Worm (Caenorhabditis elegans) whole organism, late embryonic: ENCODE data around the gene dyla-1.
A peak's percentile ranks its signal among the peaks of the same experiment; 100 is the strongest.
"Not testable (repeated sequence)": the region's sequence is repeated elsewhere in the genome, so short reads cannot be mapped to it uniquely, and the experiment has no call there.

ENCODE experiments used
- K09A11.1 ChIP-seq: sonication (generic microtip); optimal IDR thresholded peaks from 2 replicates; lab custom pipeline; 2017; ENCODE audit warnings: antibody characterized with exemption, mild to moderate bottlenecking, missing genetic modification characterization, missing compliant biosample characterization; ENCODE audit not compliant: insufficient read depth
- T23F11.4 ChIP-seq: fragments of 200-800 bp; sonication (Bioruptor generic); optimal IDR thresholded peaks from 2 replicates; lab custom pipeline; 2018; ENCODE audit warnings: mild to moderate bottlenecking, missing genetic modification characterization, missing compliant biosample characterization
- ahr-1 ChIP-seq: sonication (generic microtip); optimal IDR thresholded peaks from 2 replicates; lab custom pipeline; 2016; ENCODE audit warnings: missing genetic modification characterization, missing compliant biosample characterization
- ama-1 ChIP-seq: fragments of 150-350 bp; optimal IDR thresholded peaks from 2 replicates; lab custom pipeline; 2014
- ceh-22 ChIP-seq: sonication (generic microtip); optimal IDR thresholded peaks from 2 replicates; lab custom pipeline; 2017; ENCODE audit warnings: missing biosample characterization, missing genetic modification characterization
- ceh-31 ChIP-seq: sonication (generic microtip); optimal IDR thresholded peaks from 2 replicates; lab custom pipeline; 2016; ENCODE audit warnings: missing genetic modification characterization, missing compliant biosample characterization
- eyg-1 ChIP-seq: sonication (generic microtip); optimal IDR thresholded peaks from 2 replicates; lab custom pipeline; 2016; ENCODE audit warnings: missing genotype, missing genetic modification characterization, missing compliant biosample characterization
- fax-1 ChIP-seq: sonication (generic microtip); optimal IDR thresholded peaks from 2 replicates; lab custom pipeline; 2016; ENCODE audit warnings: missing genotype, missing genetic modification characterization, missing compliant biosample characterization
- fkh-10 ChIP-seq: fragments of 150-350 bp; optimal IDR thresholded peaks from 2 replicates; lab custom pipeline; 2014; ENCODE audit warnings: missing biosample characterization, missing genetic modification reagents, missing genetic modification characterization
- fkh-6 ChIP-seq: sonication (generic microtip); optimal IDR thresholded peaks from 2 replicates; lab custom pipeline; 2016; ENCODE audit warnings: missing genetic modification characterization, missing compliant biosample characterization
- lim-6 ChIP-seq: sonication (generic microtip); optimal IDR thresholded peaks from 2 replicates; lab custom pipeline; 2016; ENCODE audit warnings: missing genetic modification characterization, missing compliant biosample characterization
- mec-3 ChIP-seq: sonication (generic microtip); optimal IDR thresholded peaks from 2 replicates; lab custom pipeline; 2016; ENCODE audit warnings: borderline replicate concordance, missing genetic modification characterization, missing compliant biosample characterization
- nfya-1 ChIP-seq: sonication (generic microtip); optimal IDR thresholded peaks from 2 replicates; lab custom pipeline; 2017; ENCODE audit warnings: missing genetic modification characterization, mild to moderate bottlenecking, missing compliant biosample characterization, antibody characterized with exemption, moderate library complexity
- nhr-232 ChIP-seq: sonication (generic microtip); optimal IDR thresholded peaks from 2 replicates; lab custom pipeline; 2016; ENCODE audit warnings: missing genetic modification characterization, missing compliant biosample characterization
- rnt-1 ChIP-seq: sonication (generic microtip); optimal IDR thresholded peaks from 2 replicates; lab custom pipeline; 2016; ENCODE audit warnings: missing genetic modification characterization, missing compliant biosample characterization
- sdc-2 ChIP-seq: sonication (generic microtip); optimal IDR thresholded peaks from 2 replicates; lab custom pipeline; 2016; ENCODE audit warnings: missing genotype, missing genetic modification characterization, missing compliant biosample characterization
- tbx-2 ChIP-seq: sonication (generic microtip); optimal IDR thresholded peaks from 2 replicates; lab custom pipeline; 2016; ENCODE audit warnings: missing genetic modification characterization, missing compliant biosample characterization
- tbx-7 ChIP-seq: sonication (generic microtip); optimal IDR thresholded peaks from 2 replicates; lab custom pipeline; 2016; ENCODE audit warnings: missing genotype, missing genetic modification characterization, missing compliant biosample characterization
- unc-42 ChIP-seq: sonication (generic microtip); optimal IDR thresholded peaks from 2 replicates; lab custom pipeline; 2016; ENCODE audit warnings: missing genotype, missing genetic modification characterization, missing compliant biosample characterization
- ztf-16 ChIP-seq: sonication (generic microtip); optimal IDR thresholded peaks from 2 replicates; lab custom pipeline; 2017; ENCODE audit warnings: missing genetic modification characterization, missing compliant biosample characterization

The dyla-1 gene

ce11 chrX:16872446-16872962, 31.7 kb downstream of the dyla-1 start, which contains the start of gene T20F7.1 (continued):
- peak; percentile 74 for TF ChIP-seq sdc-2 (tag; lab: Kevin White, UChicago)
- TF ChIP-seq rnt-1 (tag; lab: Kevin White, UChicago): peak; percentile 0
- TF ChIP-seq tbx-2 (tag; lab: Kevin White, UChicago): peak; percentile 64
- TF ChIP-seq nfya-1 (tag; lab: Kevin White, UChicago): peak; percentile 68
- TF ChIP-seq fax-1: no peak

ce11 chrX:16880426-16880825, 39.6 kb downstream of the dyla-1 start, which contains the start of gene acs-9:
TSS of gene acs-9 (minus strand) at chrX:16880526.
- TF ChIP-seq mec-3 (tag; lab: Kevin White, UChicago) (no peak), unc-42 (tag; lab: Kevin White, UChicago) (no peak), K09A11.1 (tag; lab: Kevin White, UChicago) (no peak), eyg-1 (tag; lab: Kevin White, UChicago) (no peak), ama-1 (no peak), ztf-16 (tag; lab: Kevin White, UChicago) (no peak), nhr-232 (tag; lab: Kevin White, UChicago) (no peak)

- not testable (repeated sequence) for TF ChIP-seq ztf-16 (tag; lab: Kevin White, UChicago); fkh-6 (tag; lab: Kevin White, UChicago); tbx-7
Measured at ce11 chrX:16883426-16883825, 42.6 kb downstream of the dyla-1 start, which contains the start of gene Y13C8A.1. TSS of gene Y13C8A.1 (plus strand) at chrX:16883726.

- no peak for TF ChIP-seq ahr-1 (tag; lab: Kevin White, UChicago)
- no peak for TF ChIP-seq ceh-31 (tag; lab: Kevin White, UChicago)
- TF ChIP-seq T23F11.4 (GFP tag; lab: Kevin White, UChicago): no peak
- TF ChIP-seq fkh-10 (GFP tag; lab: Kevin White, UChicago): no peak
- TF ChIP-seq ama-1: no peak
- TF ChIP-seq lim-6 (tag; lab: Kevin White, UChicago): no peak
- TF ChIP-seq, all 69 proteins: peak for 0
Measured at ce11 chrX:16884075-16884474, 43.2 kb downstream of the dyla-1 start.

ce11 chrX:16891683-16892082, 50.8 kb downstream of the dyla-1 start, which contains the start of gene F39F10.3:
TSS of gene F39F10.3 (plus strand) at chrX:16891983.
- TF ChIP-seq fax-1 (no peak), ceh-22 (tag; lab: Kevin White, UChicago) (no peak)
